Fruit fly (Drosophila melanogaster): Measurements from ENCODE around the gene CG11837.

The CG11837 gene

dm6 chr3R:29063207-29063920 lies 14.1 kb downstream of the CG11837 start (continued):
- no peak for TF ChIP-seq zf30C (GFP tag; optimal IDR thresholded peaks at IDR 0.05)
- TF ChIP-seq disco-r (GFP tag; optimal IDR thresholded peaks at IDR 0.05): peak; percentile 24
- TF ChIP-seq ewg (GFP tag; optimal IDR thresholded peaks at IDR 0.05): peak; percentile 12
- TF ChIP-seq Dip2 (GFP tag; IDR thresholded peaks at IDR 0.05): no peak
- peak; percentile 21 for TF ChIP-seq Side (GFP tag; optimal IDR thresholded peaks at IDR 0.05)
- peak; percentile 31 for TF ChIP-seq eyg (GFP tag; optimal IDR thresholded peaks at IDR 0.05)
- peak; percentile 66 for TF ChIP-seq CG12299 (tag; optimal IDR thresholded peaks at IDR 0.05)
- no peak for TF ChIP-seq bowl (GFP tag; IDR thresholded peaks at IDR 0.05)
- no peak for TF ChIP-seq CG42726 (GFP tag; IDR thresholded peaks at IDR 0.05; ENCODE audit: partially characterized antibody)
- no peak for TF ChIP-seq CG32532 (GFP tag; IDR thresholded peaks at IDR 0.05)
- TF ChIP-seq Max (GFP tag; optimal IDR thresholded peaks at IDR 0.05): peak; percentile 45
- TF ChIP-seq D19A (tag; optimal IDR thresholded peaks at IDR 0.05): peak; percentile 64
- TF ChIP-seq Poxn (GFP tag; IDR thresholded peaks at IDR 0.05): no peak
- peak; percentile 84 for TF ChIP-seq phol (tag; optimal IDR thresholded peaks at IDR 0.05)
- TF ChIP-seq CG10979 (tag; optimal IDR thresholded peaks at IDR 0.05): peak; percentile 71
- peak; percentile 13 for TF ChIP-seq CG30431 (GFP tag; optimal IDR thresholded peaks at IDR 0.05)
- TF ChIP-seq dpn (GFP tag; optimal IDR thresholded peaks at IDR 0.05): peak; percentile 38 to 48
- no peak for TF ChIP-seq Optix (GFP tag; IDR thresholded peaks at IDR 0.05)
- peak; percentile 77 for TF ChIP-seq CG4617 (GFP tag; optimal IDR thresholded peaks at IDR 0.05; ENCODE audit: borderline replicate concordance)
- peak; percentile 10 for TF ChIP-seq btn (GFP tag; optimal IDR thresholded peaks at IDR 0.05)
- TF ChIP-seq Bteb2 (GFP tag; optimal IDR thresholded peaks at IDR 0.05): no peak
- TF ChIP-seq vfl (GFP tag; optimal IDR thresholded peaks at IDR 0.05): no peak
- TF ChIP-seq emc (GFP tag; optimal IDR thresholded peaks at IDR 0.05): no peak
- peak; percentile 27 for TF ChIP-seq Nf-YB (GFP tag; optimal IDR thresholded peaks at IDR 0.05)
- TF ChIP-seq E2f2 (GFP tag; IDR thresholded peaks at IDR 0.05): no peak
- no peak for TF ChIP-seq gcm2 (GFP tag; optimal IDR thresholded peaks at IDR 0.05)
- TF ChIP-seq abd-A (tag; optimal IDR thresholded peaks at IDR 0.05): no peak
- TF ChIP-seq CG9437 (GFP tag; optimal IDR thresholded peaks at IDR 0.05): peak; percentile 81
- no peak for TF ChIP-seq zen2 (GFP tag; IDR thresholded peaks at IDR 0.05; ENCODE audit: partially characterized antibody)
- TF ChIP-seq CG10959 (GFP tag; IDR thresholded peaks at IDR 0.05): no peak
- TF ChIP-seq chn (GFP tag; optimal IDR thresholded peaks at IDR 0.05): peak; percentile 34
- TF ChIP-seq ham (GFP tag; IDR thresholded peaks at IDR 0.05): no peak
- no peak for TF ChIP-seq CG8290 (GFP tag; optimal IDR thresholded peaks at IDR 0.05)
- peak in 1 of 2 experiments; percentile 79 for TF ChIP-seq CG8290 (tag; optimal IDR thresholded peaks at IDR 0.05)
- no peak for TF ChIP-seq Lim3 (GFP tag; IDR thresholded peaks at IDR 0.05)
- TF ChIP-seq HLH4C (GFP tag; IDR thresholded peaks at IDR 0.05; ENCODE audit: partially characterized antibody): no peak
- TF ChIP-seq CG2678 (tag; optimal IDR thresholded peaks at IDR 0.05): peak; percentile 89
- TF ChIP-seq CG1233 (GFP tag; optimal IDR thresholded peaks at IDR 0.05): peak; percentile 73
- TF ChIP-seq eve (GFP tag; optimal IDR thresholded peaks at IDR 0.05): no peak
- TF ChIP-seq CG13775 (GFP tag; optimal IDR thresholded peaks at IDR 0.05): peak; percentile 83
- no peak for TF ChIP-seq CG9215 (GFP tag; IDR thresholded peaks at IDR 0.05)
- no peak for TF ChIP-seq kni (GFP tag; optimal IDR thresholded peaks at IDR 0.05)
- no peak for TF ChIP-seq amos (GFP tag; IDR thresholded peaks at IDR 0.05; ENCODE audit: partially characterized antibody)
- TF ChIP-seq CG3838 (GFP tag; optimal IDR thresholded peaks at IDR 0.05): peak; percentile 24
- TF ChIP-seq lilli (GFP tag; optimal IDR thresholded peaks at IDR 0.05): peak; percentile 72
- TF ChIP-seq CG7745 (tag; optimal IDR thresholded peaks at IDR 0.05): no peak
- TF ChIP-seq ap (GFP tag; IDR thresholded peaks at IDR 0.05): no peak
- TF ChIP-seq Sox102F (GFP tag; optimal IDR thresholded peaks at IDR 0.05): peak; percentile 83
- TF ChIP-seq run (tag; optimal IDR thresholded peaks at IDR 0.05): peak; percentile 19
- TF ChIP-seq CG31224 (GFP tag; IDR thresholded peaks at IDR 0.05): no peak
- no peak for TF ChIP-seq Atf-2 (GFP tag; optimal IDR thresholded peaks at IDR 0.05)

Measured in whole organism, embryonic.